Fruit fly (Drosophila melanogaster): ENCODE results near the gene CG14717.

The CG14717 gene

dm6 chr3R:11650105-11651039, 45.9 kb upstream of the CG14717 start, which contains the start of the genes Csk and Elp1 (continued):
- TF ChIP-seq CG11085 (GFP tag; IDR thresholded peaks at IDR 0.05): peak; percentile 40; the same call in 1 of the 2 replicates
- peak; percentile 85 for TF ChIP-seq CG14710 (tag; optimal IDR thresholded peaks at IDR 0.05)
- peak; percentile 70 for TF ChIP-seq CG13424 (tag; optimal IDR thresholded peaks at IDR 0.05)
- TF ChIP-seq prd (optimal IDR thresholded peaks at IDR 0.05): no peak
- peak; percentile 48; the same call in 1 of the 3 replicates for TF ChIP-seq prd (GFP tag; IDR thresholded peaks at IDR 0.05)
- peak; percentile 52 for TF ChIP-seq PHDP (tag; optimal IDR thresholded peaks at IDR 0.05)
- TF ChIP-seq CG9797 (GFP tag; optimal IDR thresholded peaks at IDR 0.05): peak; percentile 96
- no peak for TF ChIP-seq CG16863 (GFP tag; optimal IDR thresholded peaks at IDR 0.05)
- peak; percentile 68 for TF ChIP-seq CG13775 (GFP tag; optimal IDR thresholded peaks at IDR 0.05)
- no peak for TF ChIP-seq Tbp (GFP tag; optimal IDR thresholded peaks at IDR 0.05)
- 0 out of 2 replicates have a peak, but pooled peaks have one; percentile 29 for TF ChIP-seq amos (GFP tag; IDR thresholded peaks at IDR 0.05; ENCODE audit: partially characterized antibody)
- TF ChIP-seq rib (GFP tag; IDR thresholded peaks at IDR 0.05): no peak
- TF ChIP-seq grau (tag; optimal IDR thresholded peaks at IDR 0.05): peak; percentile 69
- peak; percentile 73 for TF ChIP-seq twi (tag; optimal IDR thresholded peaks at IDR 0.05)
- TF ChIP-seq Vsx1 (GFP tag; optimal IDR thresholded peaks at IDR 0.05): peak; percentile 20
- TF ChIP-seq CG30431 (GFP tag; optimal IDR thresholded peaks at IDR 0.05): peak; percentile 26
- no peak for TF ChIP-seq ham (GFP tag; IDR thresholded peaks at IDR 0.05)
- TF ChIP-seq tgo (GFP tag; IDR thresholded peaks at IDR 0.05): peak; percentile 50
- TF ChIP-seq YL-1 (GFP tag; optimal IDR thresholded peaks at IDR 0.05): peak; percentile 74
- peak; percentile 48 for TF ChIP-seq CG9437 (GFP tag; optimal IDR thresholded peaks at IDR 0.05)
- no peak for TF ChIP-seq CG17802 (tag; optimal IDR thresholded peaks at IDR 0.05)
- TF ChIP-seq Spps (tag; optimal IDR thresholded peaks at IDR 0.05): peak; percentile 8
- TF ChIP-seq Neu2 (GFP tag; optimal IDR thresholded peaks at IDR 0.05; ENCODE audit: borderline replicate concordance): no peak
- TF ChIP-seq Sox102F (GFP tag; optimal IDR thresholded peaks at IDR 0.05): peak; percentile 21
- no peak for TF ChIP-seq CG7271 (tag; optimal IDR thresholded peaks at IDR 0.05)
- TF ChIP-seq zfh2 (GFP tag; optimal IDR thresholded peaks at IDR 0.05): peak; percentile 71
- TF ChIP-seq insv (GFP tag; optimal IDR thresholded peaks at IDR 0.05): peak in 1 of 2 experiments; percentile 59
- peak; percentile 60 for TF ChIP-seq Fer1 (GFP tag; optimal IDR thresholded peaks at IDR 0.05)
- TF ChIP-seq dmrt11E (tag; optimal IDR thresholded peaks at IDR 0.05): peak; percentile 58
- TF ChIP-seq CG4282 (GFP tag; optimal IDR thresholded peaks at IDR 0.05): no peak
- TF ChIP-seq Taf1 (GFP tag; IDR thresholded peaks at IDR 0.05): no peak
- TF ChIP-seq CG9727 (GFP tag; optimal IDR thresholded peaks at IDR 0.05): peak; percentile 65
- peak; percentile 68 for TF ChIP-seq CG15696 (tag; optimal IDR thresholded peaks at IDR 0.05)
- no peak for TF ChIP-seq CG6175 (GFP tag; IDR thresholded peaks at IDR 0.05)
- peak; percentile 54 for TF ChIP-seq Meics (GFP tag; optimal IDR thresholded peaks at IDR 0.05)
- peak; percentile 26 for TF ChIP-seq CG15011 (GFP tag; optimal IDR thresholded peaks at IDR 0.05)
- TF ChIP-seq dysf (GFP tag; IDR thresholded peaks at IDR 0.05): peak; percentile 49; the same call in 2 of the 3 replicates
- no peak for TF ChIP-seq H15 (GFP tag; IDR thresholded peaks at IDR 0.05)
- TF ChIP-seq CG1647 (GFP tag; optimal IDR thresholded peaks at IDR 0.05): peak; percentile 36
- TF ChIP-seq CG8944 (GFP tag; optimal IDR thresholded peaks at IDR 0.05): peak; percentile 31
- TF ChIP-seq Atf-2 (GFP tag; optimal IDR thresholded peaks at IDR 0.05): peak; percentile 6
- TF ChIP-seq CG9932 (GFP tag; IDR thresholded peaks at IDR 0.05): peak; percentile 69
- no peak for TF ChIP-seq ttk (GFP tag; IDR thresholded peaks at IDR 0.05)
- TF ChIP-seq onecut (GFP tag; IDR thresholded peaks at IDR 0.05): no peak; the same call in 1 of the 2 replicates
- TF ChIP-seq lola (GFP tag; optimal IDR thresholded peaks at IDR 0.05): peak in 1 of 3 experiments; percentile 63
- peak; percentile 42 for TF ChIP-seq dmrt99B (tag; optimal IDR thresholded peaks at IDR 0.05)
- peak; percentile 35 for TF ChIP-seq Dip3 (GFP tag; optimal IDR thresholded peaks at IDR 0.05)
- TF ChIP-seq CG4617 (GFP tag; optimal IDR thresholded peaks at IDR 0.05; ENCODE audit: borderline replicate concordance): peak; percentile 79
